Fruit fly (Drosophila melanogaster): ENCODE measurements around the gene Srrm1.
A peak's percentile ranks its signal among the peaks of the same experiment; 100 is the strongest.

The Srrm1 gene

dm6 chr3L:13041292-13042067 is 4.9 kb downstream of the Srrm1 start, which contains the start of gene RpS4 (continued):
- TF ChIP-seq cad (GFP tag; optimal IDR thresholded peaks at IDR 0.05), result no peak
- peak; percentile 69; the same call in 1 of the 2 replicates for TF ChIP-seq CG10321 (GFP tag; IDR thresholded peaks at IDR 0.05)
- peak; percentile 36 for TF ChIP-seq tx (GFP tag; optimal IDR thresholded peaks at IDR 0.05)
- no peak for TF ChIP-seq chinmo (GFP tag; IDR thresholded peaks at IDR 0.05; ENCODE audit: partially characterized antibody)
- peak; percentile 70 for TF ChIP-seq HmgD (GFP tag; optimal IDR thresholded peaks at IDR 0.05)
- peak; percentile 93 for TF ChIP-seq Lhr (GFP tag; optimal IDR thresholded peaks at IDR 0.05)
- TF ChIP-seq esg (GFP tag; conservative IDR thresholded peaks at IDR 0.05), result peak; percentile 40
- TF ChIP-seq maf-S (GFP tag; optimal IDR thresholded peaks at IDR 0.05), result peak; percentile 64
- peak; percentile 69 for TF ChIP-seq stwl (tag; optimal IDR thresholded peaks at IDR 0.05)
- TF ChIP-seq CG9797 (GFP tag; optimal IDR thresholded peaks at IDR 0.05), result peak; percentile 97
- TF ChIP-seq CG1233 (GFP tag; optimal IDR thresholded peaks at IDR 0.05), result peak; percentile 95
- TF ChIP-seq fd102C (GFP tag; optimal IDR thresholded peaks at IDR 0.05), result peak; percentile 86
- peak; percentile 95 for TF ChIP-seq sens (GFP tag)
- TF ChIP-seq mirr (GFP tag; optimal IDR thresholded peaks at IDR 0.05), result peak; percentile 99
- no peak for TF ChIP-seq corto (GFP tag; optimal IDR thresholded peaks at IDR 0.05)
- TF ChIP-seq CG15514 (GFP tag; optimal IDR thresholded peaks at IDR 0.05), result peak; percentile 92
- TF ChIP-seq grn (GFP tag; optimal IDR thresholded peaks at IDR 0.05), result peak; percentile 73
- TF ChIP-seq CG4360 (GFP tag; IDR thresholded peaks at IDR 0.05), result peak; percentile 56
- peak; percentile 95 for TF ChIP-seq CG1603 (tag; optimal IDR thresholded peaks at IDR 0.05)
- peak; percentile 92 for TF ChIP-seq PHDP (tag; optimal IDR thresholded peaks at IDR 0.05)
- peak; percentile 34 for TF ChIP-seq CG15479 (GFP tag; optimal IDR thresholded peaks at IDR 0.05)
- peak; percentile 62; the same call in 1 of the 3 replicates for TF ChIP-seq CG11560 (tag; IDR thresholded peaks at IDR 0.05)
- TF ChIP-seq CG18262 (tag; optimal IDR thresholded peaks at IDR 0.05), result peak; percentile 68
- peak; percentile 79 for TF ChIP-seq cwo (GFP tag; optimal IDR thresholded peaks at IDR 0.05)
- peak; percentile 48; the same call in 1 of the 2 replicates for TF ChIP-seq bbx (GFP tag; IDR thresholded peaks at IDR 0.05; ENCODE audit: partially characterized antibody)
- TF ChIP-seq her (GFP tag; optimal IDR thresholded peaks at IDR 0.05), result peak; percentile 93
- TF ChIP-seq dati (GFP tag; IDR thresholded peaks at IDR 0.05), result peak; percentile 79
- TF ChIP-seq ac (GFP tag; optimal IDR thresholded peaks at IDR 0.05), result peak; percentile 92
- peak; percentile 65 for TF ChIP-seq CG11696 (GFP tag; IDR thresholded peaks at IDR 0.05)
- TF ChIP-seq Sox100B (GFP tag; optimal IDR thresholded peaks at IDR 0.05), result peak; percentile 80
- TF ChIP-seq sug (tag; optimal IDR thresholded peaks at IDR 0.05), result peak; percentile 83
- 0 out of 2 replicates have a peak, but pooled peaks have one; percentile 32 for TF ChIP-seq Scr (GFP tag; IDR thresholded peaks at IDR 0.05; ENCODE audit: partially characterized antibody)
- peak; percentile 58 for TF ChIP-seq amos (GFP tag; IDR thresholded peaks at IDR 0.05; ENCODE audit: partially characterized antibody)
- peak; percentile 94 for TF ChIP-seq ATbp (GFP tag; optimal IDR thresholded peaks at IDR 0.05)
- TF ChIP-seq usp (GFP tag; optimal IDR thresholded peaks at IDR 0.05), result no peak
- peak; percentile 75 for TF ChIP-seq Spps (tag; optimal IDR thresholded peaks at IDR 0.05)
- peak; percentile 70 for TF ChIP-seq Nf-YC (tag; optimal IDR thresholded peaks at IDR 0.05)
- TF ChIP-seq CG31441 (GFP tag; IDR thresholded peaks at IDR 0.05), result peak; percentile 82
- peak; percentile 82 for TF ChIP-seq lmd (GFP tag; IDR thresholded peaks at IDR 0.05)
- no peak; the same call in 1 of the 2 replicates for TF ChIP-seq klu (GFP tag; IDR thresholded peaks at IDR 0.05)
- TF ChIP-seq B-H1 (GFP tag; IDR thresholded peaks at IDR 0.05), result peak; percentile 61
- peak; percentile 92 for TF ChIP-seq gfzf (GFP tag; optimal IDR thresholded peaks at IDR 0.05)
- peak; percentile 50 for TF ChIP-seq gem (tag; optimal IDR thresholded peaks at IDR 0.05)
- peak; percentile 78 for TF ChIP-seq CG2712 (tag; optimal IDR thresholded peaks at IDR 0.05)
- peak; percentile 6; the same call in 1 of the 2 replicates for TF ChIP-seq ro (GFP tag; IDR thresholded peaks at IDR 0.05)
- peak; percentile 62 for TF ChIP-seq CG12155 (GFP tag; optimal IDR thresholded peaks at IDR 0.05)
- peak; percentile 82 for TF ChIP-seq CG1024 (GFP tag; IDR thresholded peaks at IDR 0.05)
- peak; percentile 35; the same call in 1 of the 3 replicates for TF ChIP-seq HLH4C (GFP tag; IDR thresholded peaks at IDR 0.05; ENCODE audit: partially characterized antibody)
